Worm (Caenorhabditis elegans) whole organism, midembryonic: ENCODE data around the gene F09G2.1.

ENCODE experiments used
- T22C8.4 ChIP-seq: fragments of 200-800 bp; sonication (Bioruptor generic); IDR thresholded peaks from 2 replicates; pipeline ENCODE4 v1.3.6; 2022; ENCODE audit warnings: missing genetic modification characterization, missing compliant biosample characterization
- flt-1 ChIP-seq: fragments of 200-800 bp; sonication (Bioruptor generic); IDR thresholded peaks from 2 replicates; pipeline ENCODE4 v1.3.6; 2022; ENCODE audit warnings: missing genetic modification characterization, missing compliant biosample characterization
- klf-2 ChIP-seq: fragments of 200-800 bp; sonication (Bioruptor generic); conservative IDR thresholded peaks from 2 replicates; pipeline ENCODE4 v1.3.6; 2022; ENCODE audit warnings: missing genetic modification reagents, missing genetic modification characterization, missing compliant biosample characterization
- med-1 ChIP-seq: sonication (generic microtip); optimal IDR thresholded peaks from 2 replicates; lab custom pipeline; 2017; ENCODE audit warnings: missing genetic modification characterization, mild to moderate bottlenecking, missing compliant biosample characterization, antibody characterized with exemption, missing genetic modification reagents; ENCODE audit not compliant: insufficient read depth
- ref-1 ChIP-seq: fragments of 200-800 bp; sonication (Bioruptor generic); conservative IDR thresholded peaks from 2 replicates; pipeline ENCODE4 v1.3.6; 2022; ENCODE audit warnings: missing genetic modification reagents, missing genetic modification characterization, missing compliant biosample characterization
- tab-1 ChIP-seq: fragments of 200-800 bp; sonication (Bioruptor generic); IDR thresholded peaks from 2 replicates; pipeline ENCODE4 v1.3.6; 2022; ENCODE audit warnings: missing genetic modification characterization, missing compliant biosample characterization
- ztf-23 ChIP-seq: fragments of 200-800 bp; sonication (Bioruptor generic); IDR thresholded peaks from 2 replicates; pipeline ENCODE4 v1.3.6; 2022; ENCODE audit warnings: missing genetic modification reagents, missing genetic modification characterization, missing compliant biosample characterization
- ztf-29 ChIP-seq: fragments of 200-800 bp; sonication (Bioruptor generic); IDR thresholded peaks from 2 replicates; pipeline ENCODE4 v1.3.6; 2022; ENCODE audit warnings: missing genetic modification reagents, missing genetic modification characterization, missing compliant biosample characterization

- no peak for TF ChIP-seq flt-1 (GFP tag; lab: Robert Waterston, UW)
- no peak for TF ChIP-seq med-1 (GFP tag; lab: Kevin White, UChicago)
- no peak for TF ChIP-seq tab-1
- TF ChIP-seq T22C8.4 (GFP tag; lab: Robert Waterston, UW), result no peak
- TF ChIP-seq ztf-29 (GFP tag; lab: Robert Waterston, UW), result no peak
- TF ChIP-seq ref-1 (GFP tag; lab: Robert Waterston, UW), result no peak
- TF ChIP-seq ztf-23 (GFP tag; lab: Robert Waterston, UW), result no peak
- TF ChIP-seq klf-2 (GFP tag; lab: Robert Waterston, UW), result no peak
Observed at ce11 chrV:7157089-7157488, 42.9 kb upstream of the F09G2.1 start, which contains the start of gene ugt-39.
